Worm (Caenorhabditis elegans) whole organism, L2 larva: ENCODE results near the gene F15B9.8.

Experiments
- C34F6.9 ChIP-seq: fragments of 150-350 bp; optimal IDR thresholded peaks from 2 replicates; lab custom pipeline; 2014; ENCODE audit warnings: missing biosample characterization, missing genetic modification characterization
- F13H6.1 ChIP-seq: sonication (generic microtip); optimal IDR thresholded peaks from 2 replicates; lab custom pipeline; 2016; ENCODE audit warnings: missing genetic modification characterization, missing compliant biosample characterization
- R02D3.7 ChIP-seq: fragments of 150-350 bp; optimal IDR thresholded peaks from 2 replicates; lab custom pipeline; 2014; ENCODE audit warnings: missing biosample characterization, missing genetic modification characterization
- Y55F3AM.14 ChIP-seq: fragments of 200-800 bp; sonication (Bioruptor generic); optimal IDR thresholded peaks from 2 replicates; lab custom pipeline; 2018; ENCODE audit warnings: mild to moderate bottlenecking, missing genetic modification characterization, missing compliant biosample characterization
- ama-1 ChIP-seq: fragments of 150-350 bp; optimal IDR thresholded peaks from 2 replicates; lab custom pipeline; 2018; ENCODE audit warnings: inconsistent platforms
- blmp-1 ChIP-seq: sonication (generic microtip); optimal IDR thresholded peaks from 2 replicates; lab custom pipeline; 2017; ENCODE audit warnings: missing genetic modification characterization, mild to moderate bottlenecking, missing compliant biosample characterization, antibody characterized with exemption, moderate library complexity; ENCODE audit not compliant: insufficient read depth
- ceh-16 ChIP-seq: fragments of 150-350 bp; optimal IDR thresholded peaks from 2 replicates; lab custom pipeline; 2014; ENCODE audit warnings: missing biosample characterization, missing genetic modification characterization
- ceh-82 ChIP-seq: fragments of 150-350 bp; optimal IDR thresholded peaks from 2 replicates; lab custom pipeline; 2014; ENCODE audit warnings: missing biosample characterization, missing genetic modification characterization
- crh-2 ChIP-seq: sonication (generic microtip); optimal IDR thresholded peaks from 2 replicates; lab custom pipeline; 2017; ENCODE audit warnings: missing biosample characterization, missing genetic modification characterization
- egl-27 ChIP-seq: sonication (generic microtip); optimal IDR thresholded peaks from 3 replicates; lab custom pipeline; 2017; ENCODE audit warnings: missing biosample characterization, missing genetic modification reagents, missing genetic modification characterization
- elt-3 ChIP-seq: sonication (generic microtip); optimal IDR thresholded peaks from 2 replicates; lab custom pipeline; 2017; ENCODE audit warnings: missing biosample characterization, missing genetic modification characterization
- fos-1 ChIP-seq: fragments of 150-350 bp; optimal IDR thresholded peaks from 2 replicates; lab custom pipeline; 2014; ENCODE audit warnings: missing biosample characterization, missing genetic modification characterization
- gmeb-1 ChIP-seq: fragments of 150-350 bp; optimal IDR thresholded peaks from 2 replicates; lab custom pipeline; 2014; ENCODE audit warnings: missing biosample characterization, missing genetic modification characterization
- lin-11 ChIP-seq: fragments of 150-350 bp; sonication (generic microtip); optimal IDR thresholded peaks from 2 replicates; lab custom pipeline; 2014; ENCODE audit warnings: missing biosample characterization, missing genetic modification characterization, inconsistent platforms, mixed read lengths
- lin-39 ChIP-seq: fragments of 150-350 bp; optimal IDR thresholded peaks from 2 replicates; lab custom pipeline; 2014; ENCODE audit warnings: missing biosample characterization, missing genetic modification reagents, missing genetic modification characterization
- lsy-2 ChIP-seq, 2 experiments: fragments of 150-350 bp in 1 of 2; sonication (generic microtip) in 1 of 2; optimal IDR thresholded peaks; 2 replicates each; lab custom pipeline; 2014 to 2017; ENCODE audit warnings: missing biosample characterization in 2 of 2, missing genetic modification characterization in 2 of 2
- mdl-1 ChIP-seq, 2 experiments: fragments of 150-350 bp in 1 of 2; sonication (generic microtip) in 1 of 2; optimal IDR thresholded peaks; 2 replicates each; lab custom pipeline; 2017; ENCODE audit warnings: missing biosample characterization in 2 of 2, missing genetic modification characterization in 2 of 2
- nhr-129 ChIP-seq: fragments of 150-350 bp; optimal IDR thresholded peaks from 2 replicates; lab custom pipeline; 2014; ENCODE audit warnings: missing biosample characterization, missing genetic modification characterization
- nhr-21 ChIP-seq: fragments of 150-350 bp; optimal IDR thresholded peaks from 2 replicates; lab custom pipeline; 2014; ENCODE audit warnings: missing biosample characterization, missing genetic modification characterization
- nhr-23 ChIP-seq: fragments of 150-350 bp; optimal IDR thresholded peaks from 2 replicates; lab custom pipeline; 2014; ENCODE audit warnings: missing biosample characterization, missing genetic modification reagents, missing genetic modification characterization
- nhr-237 ChIP-seq: fragments of 150-350 bp; optimal IDR thresholded peaks from 2 replicates; lab custom pipeline; 2014; ENCODE audit warnings: missing biosample characterization, missing genetic modification characterization
- nhr-25 ChIP-seq: fragments of 150-350 bp; sonication (generic microtip); optimal IDR thresholded peaks from 3 replicates; lab custom pipeline; 2014; ENCODE audit warnings: missing biosample characterization, missing genetic modification characterization
- sem-4 ChIP-seq: fragments of 150-350 bp; optimal IDR thresholded peaks from 2 replicates; lab custom pipeline; 2014; ENCODE audit warnings: missing biosample characterization, missing genetic modification reagents, missing genetic modification characterization
- sma-3 ChIP-seq: sonication (generic microtip); optimal IDR thresholded peaks from 2 replicates; lab custom pipeline; 2016; ENCODE audit warnings: missing genetic modification reagents, missing genetic modification characterization, missing compliant biosample characterization
- sma-9 ChIP-seq, 2 experiments: fragments of 150-350 bp in 1 of 2; sonication (generic microtip) in 1 of 2; optimal IDR thresholded peaks; 2 replicates each; lab custom pipeline; 2014 to 2016; ENCODE audit warnings: missing genetic modification characterization in 2 of 2, mild to moderate bottlenecking in 1 of 2, missing biosample characterization in 1 of 2, missing compliant biosample characterization in 1 of 2, missing genetic modification reagents in 1 of 2, moderate library complexity in 1 of 2
- snpc-4 ChIP-seq: fragments of 150-350 bp; optimal IDR thresholded peaks from 2 replicates; lab custom pipeline; 2014; ENCODE audit warnings: missing biosample characterization, missing genetic modification characterization
- unc-55 ChIP-seq: fragments of 150-350 bp; sonication (generic microtip); optimal IDR thresholded peaks from 3 replicates; lab custom pipeline; 2014; ENCODE audit warnings: missing biosample characterization, missing genetic modification reagents, missing genetic modification characterization
- zag-1 ChIP-seq: fragments of 150-350 bp; optimal IDR thresholded peaks from 2 replicates; lab custom pipeline; 2014; ENCODE audit warnings: missing biosample characterization, missing genetic modification characterization
- ztf-1 ChIP-seq: fragments of 200-800 bp; sonication (Bioruptor generic); conservative IDR thresholded peaks from 2 replicates; pipeline ENCODE4 v1.3.6; 2022; ENCODE audit warnings: missing genetic modification characterization, missing compliant biosample characterization
- ztf-4 ChIP-seq: fragments of 150-350 bp; optimal IDR thresholded peaks from 2 replicates; lab custom pipeline; 2014; ENCODE audit warnings: missing biosample characterization, missing genetic modification characterization

Gene F15B9.8

DNA sequence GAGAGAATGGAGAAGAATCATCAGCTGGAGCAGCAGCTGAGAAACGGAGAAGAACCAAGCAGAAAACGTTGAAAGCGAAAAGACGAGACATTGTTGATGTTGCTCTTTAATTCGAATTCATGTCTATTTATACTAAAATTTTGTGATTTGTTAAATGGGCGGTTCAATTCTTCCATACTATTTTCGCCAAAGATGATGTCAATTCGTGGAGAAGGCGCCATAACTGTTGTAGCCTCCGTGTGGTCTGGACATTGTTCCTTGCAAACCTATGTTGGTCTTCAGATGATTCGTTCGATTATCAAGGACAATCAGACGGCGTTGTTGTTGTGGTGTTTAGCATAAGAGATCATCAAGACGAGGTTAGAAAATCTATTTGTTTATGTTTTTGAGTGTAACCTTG lies 9.1 kb downstream of the F15B9.8 start, which contains the start of gene far-3:
TSS of gene far-3 (minus strand) at position 101 of the 400 bp plus-strand sequence.
- TF ChIP-seq F13H6.1 (no peak), sma-9 (GFP tag; optimal IDR thresholded peaks at IDR 0.05; lab: Kevin White, UChicago) (no peak), sma-9 (tag; optimal IDR thresholded peaks at IDR 0.05; lab: Kevin White, UChicago) (no peak), lsy-2 (tag; optimal IDR thresholded peaks at IDR 0.05; lab: Kevin White, UChicago) (no peak), unc-55 (GFP tag; lab: Kevin White, UChicago) (no peak), egl-27 (tag; lab: Kevin White, UChicago) (no peak), lin-39 (tag; lab: Kevin White, UChicago) (no peak), sem-4 (tag; lab: Kevin White, UChicago) (no peak), elt-3 (no peak), ztf-1 (GFP tag; lab: Robert Waterston, UW) (no peak), zag-1 (tag; lab: Kevin White, UChicago) (no peak), nhr-25 (tag; lab: Kevin White, UChicago) (no peak), nhr-23 (tag; lab: Kevin White, UChicago) (no peak), snpc-4 (tag; lab: Kevin White, UChicago) (no peak), nhr-129 (tag; lab: Kevin White, UChicago) (no peak)

DNA sequence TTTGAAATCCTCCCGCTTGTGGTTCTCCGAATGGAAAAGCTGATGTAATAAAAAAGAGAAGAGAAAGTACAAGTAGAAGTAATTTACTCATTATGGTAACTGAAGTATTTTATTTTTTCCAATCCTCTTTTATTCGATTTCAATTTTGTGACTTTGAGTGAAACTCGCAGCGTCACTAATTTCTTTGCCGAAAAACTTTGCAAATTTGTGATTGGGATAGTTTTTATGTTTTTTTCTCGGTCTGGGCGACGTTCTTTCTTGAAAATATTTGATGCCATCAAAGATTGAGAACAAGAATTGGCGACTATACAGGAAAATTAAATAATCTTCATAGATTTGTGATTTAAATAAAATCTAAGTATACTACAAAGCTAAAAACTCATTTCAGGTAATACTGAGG lies 11.2 kb downstream of the F15B9.8 start, which contains the start of gene far-4:
TSS of gene far-4 (minus strand) at position 101 of the 400 bp plus-strand sequence.
- TF ChIP-seq ceh-82 (tag; lab: Kevin White, UChicago) = no peak
- TF ChIP-seq R02D3.7 (tag; lab: Kevin White, UChicago) = no peak
- no peak for TF ChIP-seq blmp-1 (tag; lab: Kevin White, UChicago)
- no peak for TF ChIP-seq fos-1

DNA sequence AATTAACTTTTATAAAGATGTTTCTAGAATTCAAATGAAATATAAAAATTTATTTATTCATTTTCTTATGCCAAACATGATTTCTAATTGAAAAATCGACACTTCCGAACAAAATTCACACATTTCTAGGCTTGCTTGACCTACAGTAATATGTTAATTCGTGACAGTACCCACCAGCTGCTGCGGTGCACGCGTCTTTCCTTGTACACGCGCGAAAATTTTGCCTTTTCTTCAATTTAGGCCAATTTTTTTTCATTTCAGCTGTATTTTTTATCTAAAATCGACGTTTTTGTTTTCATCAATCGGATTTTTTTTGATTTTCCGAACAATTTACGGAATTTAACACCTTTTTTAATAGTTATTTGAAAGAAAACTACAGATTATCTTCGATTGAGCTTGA lies 11.7 kb downstream of the F15B9.8 start:
- no peak for TF ChIP-seq nhr-237 (tag; lab: Kevin White, UChicago)

DNA sequence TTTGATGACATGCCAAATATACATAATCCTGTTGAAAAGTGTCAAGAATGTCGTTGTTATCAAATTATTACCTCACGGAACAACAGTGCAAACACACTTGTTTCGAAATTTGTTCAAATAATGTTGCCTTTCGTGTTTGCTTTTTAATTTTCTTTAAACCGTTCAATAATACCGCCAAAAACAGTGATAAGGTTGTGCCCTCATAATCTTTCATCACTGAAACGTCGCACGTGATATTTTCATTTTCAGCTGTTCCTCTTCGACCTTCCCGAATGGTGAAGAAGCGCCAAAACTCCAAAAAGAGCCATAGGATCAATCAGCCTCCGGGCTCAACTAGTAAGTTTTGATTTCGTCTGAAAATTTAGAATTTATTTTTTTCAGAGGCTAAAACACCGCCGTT lies 13.7 kb downstream of the F15B9.8 start, which contains the start of gene inft-2:
TSS of gene inft-2 (plus strand) at position 248 of the 400 bp plus-strand sequence.
- peak; percentile 27 for TF ChIP-seq fos-1
- no peak for TF ChIP-seq sma-9 (GFP tag; optimal IDR thresholded peaks at IDR 0.05; lab: Kevin White, UChicago)
- no peak for TF ChIP-seq sma-9 (tag; optimal IDR thresholded peaks at IDR 0.05; lab: Kevin White, UChicago)

DNA sequence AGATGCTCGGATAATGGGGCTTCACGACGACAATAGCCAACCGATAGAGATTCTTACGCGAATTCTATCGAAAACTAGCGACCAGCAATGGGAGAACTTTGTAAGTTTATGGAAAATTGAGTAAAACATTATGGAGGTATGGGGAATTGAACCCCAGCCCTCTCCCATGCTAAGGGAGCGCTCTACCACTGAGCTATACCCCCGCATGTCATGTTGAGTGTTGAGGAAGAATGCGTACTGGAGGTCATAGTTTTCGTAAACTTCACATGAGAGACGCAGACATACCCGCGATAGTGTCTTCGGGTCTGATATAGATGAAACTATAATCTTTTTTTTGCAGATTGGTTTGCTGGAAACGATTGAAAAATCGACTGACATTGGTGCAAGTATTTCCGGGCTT lies 15.0 kb downstream of the F15B9.8 start:
- TF ChIP-seq lin-11 (tag; lab: Kevin White, UChicago) (peak; percentile 52), gmeb-1 (tag; lab: Kevin White, UChicago) (peak; percentile 56), nhr-25 (tag; lab: Kevin White, UChicago) (peak; percentile 46), unc-55 (GFP tag; lab: Kevin White, UChicago) (peak; percentile 67), nhr-129 (tag; lab: Kevin White, UChicago) (peak; percentile 93), egl-27 (tag; lab: Kevin White, UChicago) (peak; percentile 58), ceh-16 (tag; lab: Kevin White, UChicago) (peak; percentile 44), fos-1 (peak; percentile 51), ceh-82 (tag; lab: Kevin White, UChicago) (no peak), nhr-21 (tag; lab: Kevin White, UChicago) (peak; percentile 57), zag-1 (tag; lab: Kevin White, UChicago) (peak; percentile 13), ztf-1 (GFP tag; lab: Robert Waterston, UW) (no peak), sma-9 (GFP tag; optimal IDR thresholded peaks at IDR 0.05; lab: Kevin White, UChicago) (peak; percentile 74), sma-9 (tag; optimal IDR thresholded peaks at IDR 0.05; lab: Kevin White, UChicago) (no peak), lin-39 (tag; lab: Kevin White, UChicago) (no peak), snpc-4 (tag; lab: Kevin White, UChicago) (peak; percentile 6), ama-1 (lab: Kevin White, UChicago) (no peak), Y55F3AM.14 (GFP tag; lab: Kevin White, UChicago) (peak; percentile 1), F13H6.1 (peak; percentile 70), ztf-4 (tag; lab: Kevin White, UChicago) (no peak), sma-3 (GFP tag; lab: Kevin White, UChicago) (peak; percentile 71), lsy-2 (tag; optimal IDR thresholded peaks at IDR 0.05; lab: Kevin White, UChicago) (peak; percentile 52 to 63), crh-2 (peak; percentile 74), mdl-1 (tag; optimal IDR thresholded peaks at IDR 0.05; lab: Kevin White, UChicago) (peak in 1 of 2 experiments; percentile 5), C34F6.9 (tag; lab: Kevin White, UChicago) (peak; percentile 57)
